Worm (Caenorhabditis elegans): ENCODE results near the gene Y43F8B.20.
A peak's percentile ranks its signal among the peaks of the same experiment; 100 is the strongest.

Gene Y43F8B.20

ce11 chrV:19520130-19520529 lies 29.5 kb downstream of the Y43F8B.20 start (continued):
- TF ChIP-seq dox-1 (GFP tag; IDR thresholded peaks at IDR 0.05), result peak; percentile 40
- TF ChIP-seq aptf-3 (GFP tag; IDR thresholded peaks at IDR 0.05), result 0 out of 2 replicates have a peak, but pooled peaks have one; percentile 46

- no peak for TF ChIP-seq rpc-1 (optimal IDR thresholded peaks at IDR 0.05)
- TF ChIP-seq rpc-1 (tag; optimal IDR thresholded peaks at IDR 0.05), result no peak
- no peak for TF ChIP-seq Y79H2A.3 (GFP tag; conservative IDR thresholded peaks at IDR 0.05)
- no peak for TF ChIP-seq cebp-2 (GFP tag; IDR thresholded peaks at IDR 0.05)
- no peak for TF ChIP-seq let-526 (GFP tag; IDR thresholded peaks at IDR 0.05)
- TF ChIP-seq pbrm-1 (GFP tag; IDR thresholded peaks at IDR 0.05), result 0 out of 2 replicates have a peak, but pooled peaks have one; percentile 24
- no peak for TF ChIP-seq Y95B8A.8 (GFP tag; IDR thresholded peaks at IDR 0.05)
- peak; percentile 32; the same call in 1 of the 2 replicates for TF ChIP-seq C06A6.2 (GFP tag; conservative IDR thresholded peaks at IDR 0.05)
- peak; percentile 78 for TF ChIP-seq nfyb-1 (GFP tag; IDR thresholded peaks at IDR 0.05)
- no peak for TF ChIP-seq B0261.1 (tag; optimal IDR thresholded peaks at IDR 0.05)
- peak; percentile 57 for TF ChIP-seq atf-7 (tag; optimal IDR thresholded peaks at IDR 0.05)
- TF ChIP-seq madf-6 (GFP tag; IDR thresholded peaks at IDR 0.05), result peak; percentile 58
- TF ChIP-seq bed-1 (GFP tag; IDR thresholded peaks at IDR 0.05), result no peak
- peak; percentile 45; the same call in 1 of the 2 replicates for TF ChIP-seq mcd-1 (GFP tag; IDR thresholded peaks at IDR 0.05)
- peak; percentile 33 for TF ChIP-seq lin-54 (GFP tag; optimal IDR thresholded peaks at IDR 0.05)
- TF ChIP-seq Y67H2A.10 (GFP tag; conservative IDR thresholded peaks at IDR 0.05), result no peak
- no peak for TF ChIP-seq him-1 (tag; optimal IDR thresholded peaks at IDR 0.05)
- no peak for TF ChIP-seq hrde-1 (tag; optimal IDR thresholded peaks at IDR 0.05; ENCODE audit: borderline replicate concordance)
- TF ChIP-seq rcor-1 (GFP tag; IDR thresholded peaks at IDR 0.05), result no peak
- TF ChIP-seq ccch-3 (GFP tag; optimal IDR thresholded peaks at IDR 0.05), result no peak
- TF ChIP-seq mel-28 (tag; optimal IDR thresholded peaks at IDR 0.05; ENCODE audit: borderline replicate concordance), result no peak
- no peak for TF ChIP-seq F39B2.1 (GFP tag; IDR thresholded peaks at IDR 0.05)
- 0 out of 2 replicates have a peak, but pooled peaks have one; percentile 61 for TF ChIP-seq Y53G8AR.9 (GFP tag; conservative IDR thresholded peaks at IDR 0.05)
- no peak for TF ChIP-seq rec-8 (tag; optimal IDR thresholded peaks at IDR 0.05)
- no peak for TF ChIP-seq unc-62 (GFP tag; optimal IDR thresholded peaks at IDR 0.05)
- no peak for TF ChIP-seq tbp1 (GFP tag; optimal IDR thresholded peaks at IDR 0.05)
- peak; percentile 43 for TF ChIP-seq chd-7 (tag; optimal IDR thresholded peaks at IDR 0.05)
- TF ChIP-seq ama-1 (optimal IDR thresholded peaks at IDR 0.05), result peak; percentile 37
- no peak for TF ChIP-seq ama-1 (GFP tag; optimal IDR thresholded peaks at IDR 0.05)
- TF ChIP-seq hmg-20 (GFP tag; IDR thresholded peaks at IDR 0.05), result no peak
- no peak for TF ChIP-seq cebp-1 (GFP tag; IDR thresholded peaks at IDR 0.05)
- peak; percentile 53 for TF ChIP-seq cebp-1 (tag; optimal IDR thresholded peaks at IDR 0.05)
- TF ChIP-seq F37B4.10 (GFP tag; IDR thresholded peaks at IDR 0.05), result no peak
- no peak for TF ChIP-seq snpc-4 (GFP tag; optimal IDR thresholded peaks at IDR 0.05)
- TF ChIP-seq snpc-4 (tag; optimal IDR thresholded peaks at IDR 0.05), result peak in 2 of 4 experiments; percentile 25 to 36
- no peak for TF ChIP-seq somi-1 (GFP tag; optimal IDR thresholded peaks at IDR 0.05)
- TF ChIP-seq dox-1 (GFP tag; IDR thresholded peaks at IDR 0.05), result peak; percentile 37; the same call in 1 of the 2 replicates
- TF ChIP-seq F10E7.11 (tag; optimal IDR thresholded peaks at IDR 0.05), result peak; percentile 27
- no peak for TF ChIP-seq pha-4 (tag; optimal IDR thresholded peaks at IDR 0.05)
- no peak for TF ChIP-seq snpc-3.4 (tag; optimal IDR thresholded peaks at IDR 0.05)
- TF ChIP-seq ekl-4 (GFP tag; IDR thresholded peaks at IDR 0.05), result peak; percentile 70
- TF ChIP-seq F49E8.2 (tag; optimal IDR thresholded peaks at IDR 0.05; ENCODE audit: insufficient read depth), result no peak
- peak; percentile 10 for TF ChIP-seq K12H6.12 (tag; optimal IDR thresholded peaks at IDR 0.05)
- no peak for TF ChIP-seq egrh-3 (GFP tag; IDR thresholded peaks at IDR 0.05)
- TF ChIP-seq attf-5 (GFP tag; optimal IDR thresholded peaks at IDR 0.05), result no peak
- TF ChIP-seq F52B5.7 (tag; optimal IDR thresholded peaks at IDR 0.05), result peak; percentile 7
- no peak for TF ChIP-seq ztf-25 (GFP tag; IDR thresholded peaks at IDR 0.05)
These were observed 30.1 kb downstream of the Y43F8B.20 start for ce11 chrV:19519511-19519934.

All from whole organism, young adult.